Worm (Caenorhabditis elegans): ENCODE results near the gene C04E12.5.

C04E12.5 gene

ce11 chrV:3332023-3332422 lies 26.3 kb upstream of the C04E12.5 start, which contains the start of gene C17B7.9:
TSS of gene C17B7.9 (minus strand) at chrV:3332123.
- TF ChIP-seq ceh-43 (GFP tag; optimal IDR thresholded peaks at IDR 0.05) (no peak), cnd-1 (tag; optimal IDR thresholded peaks at IDR 0.05) (no peak), lsy-2 (tag; optimal IDR thresholded peaks at IDR 0.05) (no peak), zip-8 (tag; optimal IDR thresholded peaks at IDR 0.05) (no peak), M03D4.4 (tag; optimal IDR thresholded peaks at IDR 0.05) (no peak), nhr-237 (tag; optimal IDR thresholded peaks at IDR 0.05) (no peak), ztf-11 (tag; optimal IDR thresholded peaks at IDR 0.05) (no peak), ham-2 (GFP tag; optimal IDR thresholded peaks at IDR 0.05) (no peak), drap-1 (GFP tag; optimal IDR thresholded peaks at IDR 0.05) (no peak), ces-1 (GFP tag; optimal IDR thresholded peaks at IDR 0.05) (no peak), ceh-39 (tag; optimal IDR thresholded peaks at IDR 0.05) (no peak), flh-1 (GFP tag; optimal IDR thresholded peaks at IDR 0.05) (no peak), blmp-1 (tag; optimal IDR thresholded peaks at IDR 0.05) (no peak), lin-32 (GFP tag; optimal IDR thresholded peaks at IDR 0.05) (no peak), lin-13 (tag; optimal IDR thresholded peaks at IDR 0.05) (no peak), unc-120 (tag; optimal IDR thresholded peaks at IDR 0.05; ENCODE audit: poor library complexity, severe bottlenecking) (no peak)

- TF ChIP-seq nhr-12 (tag; optimal IDR thresholded peaks at IDR 0.05) (no peak), nhr-76 (tag; optimal IDR thresholded peaks at IDR 0.05) (no peak), lsy-2 (tag; optimal IDR thresholded peaks at IDR 0.05) (no peak), nhr-28 (tag; optimal IDR thresholded peaks at IDR 0.05) (no peak), sptf-1 (tag; optimal IDR thresholded peaks at IDR 0.05) (no peak), ham-2 (GFP tag; optimal IDR thresholded peaks at IDR 0.05) (no peak), unc-39 (tag; optimal IDR thresholded peaks at IDR 0.05) (no peak), drap-1 (GFP tag; optimal IDR thresholded peaks at IDR 0.05) (no peak), snpc-4 (tag; optimal IDR thresholded peaks at IDR 0.05) (no peak), unc-120 (tag; optimal IDR thresholded peaks at IDR 0.05; ENCODE audit: poor library complexity, severe bottlenecking) (no peak), mab-5 (tag; optimal IDR thresholded peaks at IDR 0.05) (no peak), nhr-237 (tag; optimal IDR thresholded peaks at IDR 0.05) (no peak), ceh-83 (GFP tag; optimal IDR thresholded peaks at IDR 0.05) (no peak), ztf-11 (tag; optimal IDR thresholded peaks at IDR 0.05) (no peak), pha-4 (tag; optimal IDR thresholded peaks at IDR 0.05) (no peak), lin-32 (GFP tag; optimal IDR thresholded peaks at IDR 0.05) (no peak), ces-1 (GFP tag; optimal IDR thresholded peaks at IDR 0.05) (no peak)
Observed at ce11 chrV:3333334-3333733, 25.0 kb upstream of the C04E12.5 start, which contains the start of gene C17B7.5. TSS of gene C17B7.5 (plus strand) at chrV:3333634.

ce11 chrV:3339009-3339408 lies 19.4 kb upstream of the C04E12.5 start, which contains the start of gene C17B7.4:
TSS of gene C17B7.4 (plus strand) at chrV:3339309.
- TF ChIP-seq nhr-76 (tag; optimal IDR thresholded peaks at IDR 0.05) (no peak), nhr-28 (tag; optimal IDR thresholded peaks at IDR 0.05) (no peak), mls-2 (tag; optimal IDR thresholded peaks at IDR 0.05) (no peak), mep-1 (tag; optimal IDR thresholded peaks at IDR 0.05) (no peak), nhr-12 (tag; optimal IDR thresholded peaks at IDR 0.05) (no peak)

- no peak for TF ChIP-seq nhr-237 (tag; optimal IDR thresholded peaks at IDR 0.05)
- TF ChIP-seq nhr-28 (tag; optimal IDR thresholded peaks at IDR 0.05), result no peak
- TF ChIP-seq nhr-76 (tag; optimal IDR thresholded peaks at IDR 0.05), result no peak
- TF ChIP-seq ceh-83 (GFP tag; optimal IDR thresholded peaks at IDR 0.05), result no peak
- no peak for TF ChIP-seq lin-13 (tag; optimal IDR thresholded peaks at IDR 0.05)
- no peak for TF ChIP-seq elt-1 (tag; optimal IDR thresholded peaks at IDR 0.05; ENCODE audit: borderline replicate concordance, insufficient read depth)
- TF ChIP-seq ceh-39 (tag; optimal IDR thresholded peaks at IDR 0.05), result no peak
- TF ChIP-seq tbx-8 (GFP tag; optimal IDR thresholded peaks at IDR 0.05), result no peak
- TF ChIP-seq cnd-1 (tag; optimal IDR thresholded peaks at IDR 0.05), result no peak
- no peak for TF ChIP-seq elt-3 (tag; optimal IDR thresholded peaks at IDR 0.05)
- no peak for TF ChIP-seq mls-2 (tag; optimal IDR thresholded peaks at IDR 0.05)
- no peak for TF ChIP-seq ceh-43 (GFP tag; optimal IDR thresholded peaks at IDR 0.05)
- TF ChIP-seq mab-5 (tag; optimal IDR thresholded peaks at IDR 0.05), result no peak
- TF ChIP-seq bed-3 (GFP tag; optimal IDR thresholded peaks at IDR 0.05), result no peak
- no peak for TF ChIP-seq snpc-4 (tag; optimal IDR thresholded peaks at IDR 0.05)
- TF ChIP-seq mep-1 (tag; optimal IDR thresholded peaks at IDR 0.05), result no peak
- TF ChIP-seq M03D4.4 (tag; optimal IDR thresholded peaks at IDR 0.05), result no peak
Observed at ce11 chrV:3341906-3342305, 16.5 kb upstream of the C04E12.5 start, which contains the start of gene C17B7.10. TSS of gene C17B7.10 (minus strand) at chrV:3342006.

ce11 chrV:3342504-3342903 lies 15.9 kb upstream of the C04E12.5 start, which contains the start of gene C17B7.3:
TSS of gene C17B7.3 (plus strand) at chrV:3342804.
- TF ChIP-seq cnd-1 (tag; optimal IDR thresholded peaks at IDR 0.05), result no peak

Data from whole organism, mixed stage, embryonic.